Fruit fly (Drosophila melanogaster) whole organism, embryonic: Measurements from ENCODE around the gene wge.

Experiments
- CG10321 ChIP-seq: fragments of 200-800 bp; sonication (Bioruptor generic); IDR thresholded peaks from 2 replicates; pipeline ENCODE4 v1.3.6; 2022; ENCODE audit warnings: missing biosample characterization, missing genetic modification characterization
- CG12744 ChIP-seq: fragments of 200-800 bp; sonication (Bioruptor generic); optimal IDR thresholded peaks from 2 replicates; lab custom pipeline; 2016; ENCODE audit warnings: missing biosample characterization, missing genetic modification characterization
- CG3407 ChIP-seq: fragments of 200-800 bp; sonication (Bioruptor generic); optimal IDR thresholded peaks from 2 replicates; lab custom pipeline; 2018; ENCODE audit warnings: missing biosample characterization, mild to moderate bottlenecking, missing genetic modification characterization
- CG5180 ChIP-seq: fragments of 200-800 bp; sonication (Bioruptor generic); optimal IDR thresholded peaks from 3 replicates; lab custom pipeline; 2017; ENCODE audit warnings: missing biosample characterization, missing genetic modification characterization, mild to moderate bottlenecking, moderate library complexity, missing genetic modification reagents
- CG7928 ChIP-seq: fragments of 200-800 bp; sonication (Bioruptor generic); optimal IDR thresholded peaks from 2 replicates; lab custom pipeline; 2017; ENCODE audit warnings: missing biosample characterization, mild to moderate bottlenecking, missing genetic modification characterization
- CG9797 ChIP-seq: fragments of 200-800 bp; sonication (Bioruptor generic); optimal IDR thresholded peaks from 3 replicates; lab custom pipeline; 2018; ENCODE audit warnings: missing biosample characterization, mild to moderate bottlenecking, missing genetic modification characterization
- Ets97D ChIP-seq: fragments of 200-800 bp; sonication (Bioruptor generic); optimal IDR thresholded peaks from 3 replicates; lab custom pipeline; 2016; ENCODE audit warnings: missing biosample characterization, missing genetic modification characterization
- br ChIP-seq: fragments of >200 bp; optimal IDR thresholded peaks from 2 replicates; lab custom pipeline; 2017
- crol ChIP-seq: fragments of 200-800 bp; sonication (Bioruptor generic); IDR thresholded peaks from 2 replicates; pipeline ENCODE4 v1.3.6; 2022; ENCODE audit warnings: missing biosample characterization, missing genetic modification characterization
- danr ChIP-seq: fragments of 200-800 bp; sonication (Bioruptor generic); IDR thresholded peaks from 2 replicates; pipeline ENCODE4 v1.3.6; 2022; ENCODE audit warnings: missing biosample characterization, missing genetic modification characterization
- gfzf ChIP-seq: fragments of 200-800 bp; sonication (Bioruptor generic); optimal IDR thresholded peaks from 2 replicates; lab custom pipeline; 2016; ENCODE audit warnings: missing biosample characterization, mild to moderate bottlenecking, missing genetic modification characterization, moderate library complexity
- pan ChIP-seq, 4 experiments: fragments of >200 bp in 3 of 4; fragments of 200-800 bp in 1 of 4; sonication (Bioruptor generic) in 1 of 4; optimal IDR thresholded peaks in 3 of 4; IDR thresholded peaks in 1 of 4; 2 replicates each; pipeline versions ENCODE4 v1.3.6 to Lab custom; 2017 to 2022; ENCODE audit warnings: missing biosample characterization in 2 of 4, missing genetic modification characterization in 2 of 4, mixed read lengths in 1 of 4
- sima ChIP-seq: fragments of 200-800 bp; sonication (Bioruptor generic); optimal IDR thresholded peaks from 2 replicates; lab custom pipeline; 2016; ENCODE audit warnings: missing biosample characterization, missing genetic modification characterization
- sr ChIP-seq: fragments of 200-800 bp; sonication (Bioruptor generic); IDR thresholded peaks from 3 replicates; pipeline ENCODE4 v1.3.6; 2022; ENCODE audit warnings: missing biosample characterization, missing genetic modification characterization

DNA sequence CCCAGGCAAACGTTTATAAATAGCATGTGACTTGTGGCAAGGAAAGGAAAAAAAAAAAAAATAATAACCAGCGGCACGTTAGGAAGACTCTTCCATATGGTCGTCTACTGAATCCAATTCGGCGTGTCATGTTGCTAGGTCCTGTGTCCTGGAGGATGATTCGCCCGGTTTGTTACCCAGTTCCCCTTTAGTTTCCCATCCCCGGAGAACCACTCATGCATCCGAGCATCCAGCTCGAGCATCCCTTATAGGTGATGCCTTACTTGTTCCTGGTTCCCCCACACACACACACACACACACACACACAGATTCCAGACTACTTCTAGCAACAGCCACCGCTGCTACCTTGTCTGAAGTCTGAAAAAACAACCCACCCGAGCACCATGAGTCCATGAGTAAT is 3.1 kb downstream of the wge start:
- TF ChIP-seq CG3407 (GFP tag; lab: Kevin White, UChicago) (no peak), sr (no peak), gfzf (no peak), CG7928 (GFP tag; lab: Kevin White, UChicago) (no peak), danr (GFP tag; lab: Robert Waterston, UW) (no peak), CG12744 (GFP tag; lab: Kevin White, UChicago) (no peak), br (lab: Kevin White, UChicago) (no peak), pan (optimal IDR thresholded peaks at IDR 0.05; lab: Kevin White, UChicago) (no peak), pan (GFP tag; optimal IDR thresholded peaks at IDR 0.05 in 1 of 2, IDR thresholded peaks at IDR 0.05 in 1 of 2) (no peak), CG5180 (GFP tag; lab: Kevin White, UChicago) (no peak), CG9797 (GFP tag; lab: Kevin White, UChicago) (no peak), Ets97D (GFP tag; lab: Kevin White, UChicago) (no peak), crol (GFP tag; lab: Robert Waterston, UW) (no peak), CG10321 (GFP tag; lab: Robert Waterston, UW) (no peak), sima (no peak)
